Worm (Caenorhabditis elegans) whole organism, young adult: ENCODE data around the gene bath-33.

ENCODE experiments used
- F39B2.1 ChIP-seq: fragments of 200-800 bp; sonication (Bioruptor generic); IDR thresholded peaks from 2 replicates; pipeline ENCODE4 v1.3.6; 2022; ENCODE audit warnings: missing genetic modification reagents, missing genetic modification characterization, missing compliant biosample characterization
- F52B5.7 ChIP-seq: sonication (generic microtip); optimal IDR thresholded peaks from 2 replicates; lab custom pipeline; 2016; ENCODE audit warnings: mild to moderate bottlenecking, missing genetic modification characterization, missing compliant biosample characterization
- cebp-1 ChIP-seq, 2 experiments: fragments of 200-800 bp in 1 of 2; sonication (Bioruptor generic) in 1 of 2; sonication (generic microtip) in 1 of 2; IDR thresholded peaks in 1 of 2; optimal IDR thresholded peaks in 1 of 2; 2 replicates each; pipeline versions ENCODE4 v1.3.6 to Lab custom; 2017 to 2022; ENCODE audit warnings: missing compliant biosample characterization in 2 of 2, missing genetic modification characterization in 2 of 2, mild to moderate bottlenecking in 1 of 2, missing genetic modification reagents in 1 of 2, moderate library complexity in 1 of 2
- dpl-1 ChIP-seq: fragments of 150-350 bp; optimal IDR thresholded peaks from 2 replicates; lab custom pipeline; 2014; ENCODE audit warnings: missing biosample characterization, missing genetic modification reagents, missing genetic modification characterization

- TF ChIP-seq F52B5.7 (tag; lab: Kevin White, UChicago) (no peak), F39B2.1 (GFP tag; lab: Robert Waterston, UW) (no peak), cebp-1 (GFP tag; IDR thresholded peaks at IDR 0.05; lab: Robert Waterston, UW) (no peak), cebp-1 (tag; optimal IDR thresholded peaks at IDR 0.05; lab: Kevin White, UChicago) (no peak), dpl-1 (GFP tag; lab: Kevin White, UChicago) (no peak)
Observed at ce11 chrII:1646199-1646598, 40.2 kb upstream of the bath-33 start, which contains the start of gene ZC204.17.
